Fruit fly (Drosophila melanogaster) whole organism, wandering third instar larva: ENCODE data around the gene CG8478.

Source experiments
- CrebA ChIP-seq: fragments of 200-800 bp; sonication (Bioruptor generic); optimal IDR thresholded peaks from 2 replicates; lab custom pipeline; 2016; ENCODE audit warnings: missing biosample characterization, mild to moderate bottlenecking, missing genetic modification characterization, borderline replicate concordance
- GATAd ChIP-seq: sonication (Bioruptor generic); optimal IDR thresholded peaks from 2 replicates; lab custom pipeline; 2016; ENCODE audit warnings: missing biosample characterization, missing genetic modification characterization
- OdsH ChIP-seq: fragments of 200-800 bp; sonication (Bioruptor generic); optimal IDR thresholded peaks from 2 replicates; lab custom pipeline; 2016; ENCODE audit warnings: missing biosample characterization, mild to moderate bottlenecking, missing genetic modification characterization
- dl ChIP-seq, 2 experiments: fragments of 175-275, 200-275 bp in 1 of 2; fragments of 200-275 bp in 1 of 2; sonication (Bioruptor generic); optimal IDR thresholded peaks; lab custom pipeline; 2018; ENCODE audit warnings: mild to moderate bottlenecking in 2 of 2, missing biosample characterization in 2 of 2, missing genetic modification characterization in 2 of 2, moderate library complexity in 2 of 2; ENCODE audit not compliant: partially characterized antibody in 2 of 2, insufficient read depth in 1 of 2
- h ChIP-seq: fragments of 200-800 bp; sonication (Bioruptor generic); optimal IDR thresholded peaks from 3 replicates; lab custom pipeline; 2016; ENCODE audit warnings: missing biosample characterization, mild to moderate bottlenecking, missing genetic modification characterization
- sage ChIP-seq: fragments of 200-800 bp; sonication (Bioruptor generic); optimal IDR thresholded peaks from 2 replicates; lab custom pipeline; 2016; ENCODE audit warnings: missing biosample characterization, mild to moderate bottlenecking, missing genetic modification characterization
- woc ChIP-seq: sonication (Bioruptor generic); optimal IDR thresholded peaks from 2 replicates; lab custom pipeline; 2016; ENCODE audit warnings: missing biosample characterization, mild to moderate bottlenecking, missing genetic modification characterization

dm6 chr3R:9740713-9741112 is 22.7 kb upstream of the CG8478 start, which contains the start of gene Pnn:
- TF ChIP-seq woc (GFP tag; lab: Kevin White, UChicago): peak; percentile 39
- TF ChIP-seq dl (GFP tag; optimal IDR thresholded peaks at IDR 0.05; lab: Kevin White, UChicago; ENCODE audit: insufficient read depth in 1 of 2, partially characterized antibody in 2 of 2): no peak
- peak; percentile 32 for TF ChIP-seq sage
- no peak for TF ChIP-seq CrebA (GFP tag; lab: Kevin White, UChicago)
- TF ChIP-seq OdsH (GFP tag; lab: Kevin White, UChicago): no peak
- no peak for TF ChIP-seq GATAd (GFP tag; lab: Kevin White, UChicago)
- no peak for TF ChIP-seq h (GFP tag; lab: Kevin White, UChicago)
